Worm (Caenorhabditis elegans) whole organism, mixed stage, embryonic: ENCODE measurements around the gene F43E12.1.

Experiments used
- cnd-1 ChIP-seq: fragments of 200-800 bp; sonication (Bioruptor generic); optimal IDR thresholded peaks from 2 replicates; lab custom pipeline; 2018; ENCODE audit warnings: mild to moderate bottlenecking, missing genetic modification characterization, missing compliant biosample characterization
- elt-3 ChIP-seq: fragments of 150-350 bp; optimal IDR thresholded peaks from 2 replicates; lab custom pipeline; 2014; ENCODE audit warnings: missing biosample characterization, missing genetic modification characterization
- flh-1 ChIP-seq: fragments of 200-800 bp; sonication (Bioruptor generic); optimal IDR thresholded peaks from 2 replicates; lab custom pipeline; 2018; ENCODE audit warnings: mild to moderate bottlenecking, missing genetic modification characterization, moderate library complexity, missing compliant biosample characterization
- nhr-12 ChIP-seq: fragments of 150-350 bp; optimal IDR thresholded peaks from 2 replicates; lab custom pipeline; 2014; ENCODE audit warnings: missing biosample characterization, missing genetic modification characterization
- snpc-4 ChIP-seq: fragments of 150-350 bp; optimal IDR thresholded peaks from 2 replicates; lab custom pipeline; 2014; ENCODE audit warnings: missing biosample characterization, missing genetic modification characterization
- sptf-1 ChIP-seq: sonication (generic microtip); optimal IDR thresholded peaks from 2 replicates; lab custom pipeline; 2017; ENCODE audit warnings: mild to moderate bottlenecking, missing genetic modification characterization, moderate library complexity, missing compliant biosample characterization
- ztf-11 ChIP-seq: fragments of 150-350 bp; optimal IDR thresholded peaks from 2 replicates; lab custom pipeline; 2014; ENCODE audit warnings: missing biosample characterization, missing genetic modification characterization

- TF ChIP-seq ztf-11 (tag; lab: Kevin White, UChicago) (no peak), nhr-12 (tag; lab: Kevin White, UChicago) (no peak), elt-3 (tag; lab: Kevin White, UChicago) (no peak), flh-1 (GFP tag; lab: Kevin White, UChicago) (no peak), sptf-1 (tag; lab: Kevin White, UChicago) (no peak), snpc-4 (tag; lab: Kevin White, UChicago) (no peak), cnd-1 (tag; lab: Kevin White, UChicago) (no peak)
These were observed 42.8 kb downstream of the F43E12.1 start for ce11 chrX:7220209-7220608.
